Worm (Caenorhabditis elegans): ENCODE measurements around the gene pqn-80.
A peak's percentile ranks its signal among the peaks of the same experiment; 100 is the strongest.

pqn-80 gene

DNA sequence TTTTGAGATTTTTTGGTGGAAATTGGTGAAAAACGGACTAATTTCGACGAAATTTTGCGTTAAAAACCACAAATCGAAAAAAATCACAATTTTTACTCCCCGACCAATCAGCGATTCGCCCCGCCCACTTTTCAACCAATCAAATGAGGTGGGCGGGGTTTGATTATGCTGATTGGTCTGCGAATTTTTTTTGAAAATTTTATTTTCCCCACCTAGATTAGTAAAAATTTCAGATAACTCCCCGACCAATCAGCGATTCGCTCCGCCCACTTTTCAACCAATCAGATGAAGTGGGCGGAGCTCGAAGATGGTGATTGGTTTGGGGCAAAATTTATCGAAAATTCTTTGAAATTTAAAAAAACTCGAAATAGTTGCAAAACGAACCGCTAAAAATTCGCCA is 12.8 kb downstream of the pqn-80 start:
- TF ChIP-seq mml-1 (tag; optimal IDR thresholded peaks at IDR 0.05) = no peak
- TF ChIP-seq nfya-1 (tag; optimal IDR thresholded peaks at IDR 0.05; ENCODE audit: insufficient read depth) = peak; percentile 94
- no peak for TF ChIP-seq eor-1 (tag; optimal IDR thresholded peaks at IDR 0.05)
- no peak for TF ChIP-seq nhr-43 (tag; optimal IDR thresholded peaks at IDR 0.05; ENCODE audit: poor library complexity, severe bottlenecking)
- TF ChIP-seq pqm-1 (tag; optimal IDR thresholded peaks at IDR 0.05) = no peak

DNA sequence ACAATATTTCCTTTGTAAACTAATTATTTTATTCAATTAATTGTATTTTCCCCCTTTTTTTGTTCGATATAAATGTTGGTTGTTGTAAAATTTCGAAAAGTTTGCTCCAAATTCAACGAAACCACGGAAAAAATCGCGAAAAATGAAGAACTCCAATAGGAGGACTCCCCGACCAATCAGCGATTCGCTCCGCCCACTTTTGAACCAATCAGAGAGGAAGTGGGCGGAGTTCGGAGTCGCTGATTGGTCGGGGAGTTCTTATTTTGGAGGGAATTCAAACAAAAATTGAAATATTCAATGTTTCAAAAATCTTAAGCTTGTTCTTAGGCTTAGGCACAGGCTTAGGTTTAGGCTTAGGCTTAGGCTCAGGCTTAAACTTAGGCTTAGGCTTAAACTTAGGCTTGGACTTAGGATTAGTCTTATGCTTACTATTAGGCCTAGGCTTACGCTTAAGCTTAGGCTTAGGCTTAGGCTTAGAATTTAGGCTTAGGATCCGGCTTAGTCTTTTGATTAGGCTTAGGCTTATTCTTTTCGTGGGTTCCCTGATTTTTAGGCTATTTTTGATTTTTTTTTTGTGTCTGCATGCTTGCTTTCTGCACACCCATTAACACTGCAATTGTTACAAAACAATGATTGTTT is 14.1 kb downstream of the pqn-80 start:
- no peak for TF ChIP-seq nhr-23 (tag; optimal IDR thresholded peaks at IDR 0.05)
- peak; percentile 87 for TF ChIP-seq nfya-1 (tag; optimal IDR thresholded peaks at IDR 0.05; ENCODE audit: insufficient read depth)

DNA sequence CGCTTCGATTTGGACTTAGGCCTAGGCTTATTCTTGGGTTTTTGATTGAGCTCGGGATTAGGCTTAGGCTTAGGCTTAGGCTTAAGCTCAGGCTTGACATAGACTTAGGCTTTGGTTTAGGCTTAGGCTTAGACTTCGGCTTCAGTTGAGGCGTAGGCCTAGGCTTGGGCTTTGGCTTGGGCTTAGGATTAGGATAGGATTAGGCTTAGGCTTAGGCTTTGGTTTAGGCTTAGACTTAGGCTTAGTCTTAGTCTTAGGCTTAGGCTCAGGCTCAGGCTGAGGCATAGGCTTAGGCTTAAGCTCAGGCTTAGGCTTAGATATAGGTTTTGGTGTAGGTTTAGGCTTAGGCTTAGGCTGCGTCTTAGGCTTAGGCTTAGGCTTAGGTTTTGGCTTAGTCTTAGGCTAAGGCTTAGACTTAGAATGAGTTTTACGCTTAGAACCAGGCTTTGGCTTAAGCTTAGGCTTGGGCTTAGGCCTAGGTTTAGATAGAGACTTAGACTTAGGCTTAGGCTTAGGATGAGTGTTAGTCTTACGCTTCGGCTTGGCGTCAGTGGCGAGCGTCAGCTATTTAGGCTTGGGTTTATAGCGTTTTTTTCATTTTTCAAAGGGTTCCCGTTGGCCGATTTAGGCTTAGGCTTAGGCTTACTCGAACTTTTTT is 16.3 kb downstream of the pqn-80 start:
- no peak for TF ChIP-seq ztf-11 (tag; optimal IDR thresholded peaks at IDR 0.05)
- TF ChIP-seq elt-3 (tag; optimal IDR thresholded peaks at IDR 0.05) = no peak
- no peak for TF ChIP-seq ceh-9 (tag; optimal IDR thresholded peaks at IDR 0.05)
- no peak for TF ChIP-seq ztf-4 (tag; optimal IDR thresholded peaks at IDR 0.05)
- TF ChIP-seq unc-62 (GFP tag; optimal IDR thresholded peaks at IDR 0.05) = no peak
- no peak for TF ChIP-seq daf-12 (tag; optimal IDR thresholded peaks at IDR 0.05)
- TF ChIP-seq mdl-1 (tag; optimal IDR thresholded peaks at IDR 0.05) = no peak
- no peak for TF ChIP-seq egl-27 (tag; optimal IDR thresholded peaks at IDR 0.05)
- no peak for TF ChIP-seq jun-1 (tag; optimal IDR thresholded peaks at IDR 0.05)
- TF ChIP-seq pqm-1 (tag; optimal IDR thresholded peaks at IDR 0.05) = no peak

DNA sequence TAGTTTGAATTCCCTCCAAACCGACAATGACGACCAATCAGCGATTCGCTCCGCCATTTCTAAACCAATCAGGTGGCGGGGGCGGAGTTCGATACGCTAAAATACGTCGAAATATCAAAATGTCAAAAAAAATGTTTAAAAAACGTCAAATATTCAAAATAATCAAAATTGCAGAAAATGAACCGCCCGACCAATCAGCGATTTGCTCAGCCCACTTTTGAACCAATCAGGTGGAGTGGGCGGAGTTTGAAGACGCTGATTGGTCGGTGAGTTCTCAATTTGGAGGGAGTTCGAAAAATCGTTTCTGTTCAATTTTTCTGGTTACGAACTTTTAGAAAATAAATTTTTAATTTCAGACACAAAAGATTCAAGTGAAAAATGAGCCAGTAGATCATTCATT is 18.3 kb downstream of the pqn-80 start:
- TF ChIP-seq pha-4 (tag; optimal IDR thresholded peaks at IDR 0.05) (no peak), elt-2 (tag; optimal IDR thresholded peaks at IDR 0.05) (no peak), nfya-1 (tag; optimal IDR thresholded peaks at IDR 0.05; ENCODE audit: insufficient read depth) (peak; percentile 71)

DNA sequence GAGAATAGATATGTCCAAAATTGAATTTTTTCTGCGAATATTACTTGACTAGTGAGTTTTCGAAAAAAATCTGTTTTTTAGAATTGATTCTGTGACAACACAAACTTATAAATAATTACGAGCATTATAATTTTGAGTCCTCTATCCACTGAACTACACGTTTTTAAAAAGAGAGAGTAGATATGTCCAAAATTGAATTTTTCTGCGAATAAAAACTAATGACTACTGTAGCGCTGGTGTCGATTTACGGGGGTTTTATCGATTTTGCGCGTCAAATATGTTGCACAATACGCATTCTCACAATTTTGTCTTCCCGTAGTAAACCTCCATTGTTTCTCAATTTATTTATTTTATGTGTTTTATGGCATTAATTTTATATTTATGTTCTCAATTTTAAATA is 25.6 kb downstream of the pqn-80 start:
- TF ChIP-seq eor-1 (tag; optimal IDR thresholded peaks at IDR 0.05) (no peak), nhr-11 (tag; optimal IDR thresholded peaks at IDR 0.05) (no peak), nhr-237 (tag; optimal IDR thresholded peaks at IDR 0.05) (no peak), ceh-82 (tag; optimal IDR thresholded peaks at IDR 0.05) (no peak), sea-2 (GFP tag; optimal IDR thresholded peaks at IDR 0.05) (no peak), nfya-1 (tag; optimal IDR thresholded peaks at IDR 0.05; ENCODE audit: insufficient read depth) (no peak), nhr-43 (tag; optimal IDR thresholded peaks at IDR 0.05; ENCODE audit: poor library complexity, severe bottlenecking) (no peak), snpc-4 (tag; optimal IDR thresholded peaks at IDR 0.05) (no peak), egl-5 (tag; optimal IDR thresholded peaks at IDR 0.05) (no peak)

DNA sequence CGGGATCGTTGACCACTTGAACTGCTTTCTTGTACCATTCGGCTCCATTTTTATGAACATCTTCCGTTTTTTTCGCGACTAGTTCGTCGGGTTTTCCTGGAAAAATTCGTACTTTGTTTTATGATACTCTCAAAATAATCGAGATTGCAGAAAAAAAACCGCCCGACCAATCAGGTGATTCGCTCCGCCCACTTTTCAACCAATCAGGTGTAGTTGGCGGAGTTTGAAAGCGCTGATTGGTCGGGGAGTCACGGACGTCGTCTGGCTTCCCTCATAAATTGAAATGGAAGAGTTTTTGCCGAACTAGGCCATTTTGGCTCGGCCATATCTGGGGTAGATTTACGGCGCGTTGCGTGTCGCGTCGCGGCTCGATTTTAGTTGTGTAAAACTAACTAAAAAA is 26.2 kb downstream of the pqn-80 start:
- TF ChIP-seq nhr-77 (tag; optimal IDR thresholded peaks at IDR 0.05) (no peak), nfya-1 (tag; optimal IDR thresholded peaks at IDR 0.05; ENCODE audit: insufficient read depth) (peak; percentile 87), fos-1 (tag; optimal IDR thresholded peaks at IDR 0.05) (no peak), aly-2 (tag; optimal IDR thresholded peaks at IDR 0.05) (no peak)

DNA sequence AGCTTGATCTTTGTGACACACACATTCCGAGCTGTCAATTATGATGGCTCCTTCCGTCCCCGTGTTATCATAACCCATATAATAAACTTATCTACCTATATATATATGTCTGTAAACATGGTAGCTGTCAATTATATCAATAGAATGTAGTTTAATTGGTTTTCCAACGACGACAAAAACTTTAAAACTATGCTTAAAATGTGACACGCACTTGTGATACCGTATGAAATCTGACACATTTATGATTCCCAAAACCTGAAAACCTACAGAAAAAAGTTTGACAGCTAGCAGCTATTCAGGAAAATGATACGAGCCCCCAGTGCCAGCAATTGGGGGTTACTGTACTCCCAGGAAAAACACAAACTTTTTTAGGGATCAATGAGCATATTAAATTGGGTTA is 32.3 kb downstream of the pqn-80 start:
- no peak for TF ChIP-seq nhr-76 (tag; optimal IDR thresholded peaks at IDR 0.05)
- TF ChIP-seq ama-1 (optimal IDR thresholded peaks at IDR 0.05) = no peak
- TF ChIP-seq lsy-12 (tag; optimal IDR thresholded peaks at IDR 0.05) = no peak
- TF ChIP-seq lin-39 (tag; optimal IDR thresholded peaks at IDR 0.05) = no peak
- TF ChIP-seq skn-1 (tag; optimal IDR thresholded peaks at IDR 0.05) = no peak
- TF ChIP-seq zag-1 (tag; optimal IDR thresholded peaks at IDR 0.05) = no peak
- TF ChIP-seq ceh-28 (tag; optimal IDR thresholded peaks at IDR 0.05) = no peak
- TF ChIP-seq snpc-4 (tag; optimal IDR thresholded peaks at IDR 0.05) = no peak
- TF ChIP-seq ztf-11 (tag; optimal IDR thresholded peaks at IDR 0.05) = no peak
- no peak for TF ChIP-seq hmg-11 (tag; optimal IDR thresholded peaks at IDR 0.05)
- TF ChIP-seq elt-2 (tag; optimal IDR thresholded peaks at IDR 0.05) = no peak
- TF ChIP-seq nhr-67 (tag; optimal IDR thresholded peaks at IDR 0.05) = no peak
- TF ChIP-seq fos-1 (tag; optimal IDR thresholded peaks at IDR 0.05) = no peak
- TF ChIP-seq nfya-1 (tag; optimal IDR thresholded peaks at IDR 0.05; ENCODE audit: insufficient read depth) = no peak
- TF ChIP-seq nhr-23 (tag; optimal IDR thresholded peaks at IDR 0.05) = no peak
- no peak for TF ChIP-seq nhr-28 (tag; optimal IDR thresholded peaks at IDR 0.05)
- no peak for TF ChIP-seq fkh-2 (tag; optimal IDR thresholded peaks at IDR 0.05)
- TF ChIP-seq ceh-82 (tag; optimal IDR thresholded peaks at IDR 0.05) = no peak
